Worm (Caenorhabditis elegans) whole organism, L1 larva: Measurements from ENCODE around the gene clec-75.
A peak's percentile ranks its signal among the peaks of the same experiment; 100 is the strongest.

Experiments
- C04F5.9 ChIP-seq: sonication (generic microtip); optimal IDR thresholded peaks from 2 replicates; lab custom pipeline; 2016; ENCODE audit warnings: missing genetic modification characterization, missing compliant biosample characterization
- C16A3.4 ChIP-seq: fragments of 150-350 bp; optimal IDR thresholded peaks from 2 replicates; lab custom pipeline; 2014; ENCODE audit warnings: missing biosample characterization, missing genetic modification characterization
- C34B4.2 ChIP-seq: sonication (generic microtip); optimal IDR thresholded peaks from 2 replicates; lab custom pipeline; 2017; ENCODE audit warnings: mild to moderate bottlenecking, missing genetic modification characterization, missing compliant biosample characterization
- Y116A8C.19 ChIP-seq: sonication (generic microtip); optimal IDR thresholded peaks from 2 replicates; lab custom pipeline; 2016; ENCODE audit warnings: missing compliant biosample characterization, missing genetic modification characterization, borderline replicate concordance
- blmp-1 ChIP-seq: fragments of 150-350 bp; optimal IDR thresholded peaks from 2 replicates; lab custom pipeline; 2014; ENCODE audit warnings: missing biosample characterization, missing genetic modification characterization
- ceh-82 ChIP-seq, 3 experiments: fragments of 150-350 bp in 1 of 3; sonication (generic microtip) in 2 of 3; optimal IDR thresholded peaks; 2 replicates each; lab custom pipeline; 2014 to 2017; ENCODE audit warnings: missing biosample characterization in 3 of 3, missing genetic modification characterization in 3 of 3
- ceh-88 ChIP-seq: fragments of 200-800 bp; sonication (Bioruptor generic); IDR thresholded peaks from 2 replicates; pipeline ENCODE4 v1.3.6; 2022; ENCODE audit warnings: missing genetic modification characterization, missing compliant biosample characterization
- efl-3 ChIP-seq: fragments of 200-800 bp; sonication (Bioruptor generic); optimal IDR thresholded peaks from 2 replicates; lab custom pipeline; 2018; ENCODE audit warnings: mild to moderate bottlenecking, missing genetic modification characterization, missing compliant biosample characterization
- egl-27 ChIP-seq, 2 experiments: fragments of 150-350 bp in 1 of 2; sonication (generic microtip); optimal IDR thresholded peaks; 3 replicates each; lab custom pipeline; 2017 to 2018; ENCODE audit warnings: missing biosample characterization in 2 of 2, missing genetic modification characterization in 2 of 2, missing genetic modification reagents in 2 of 2
- elt-2 ChIP-seq: sonication (generic microtip); optimal IDR thresholded peaks from 2 replicates; lab custom pipeline; 2016; ENCODE audit warnings: missing genetic modification characterization, mild to moderate bottlenecking, inconsistent platforms, missing compliant biosample characterization, missing genetic modification reagents
- elt-3 ChIP-seq, 6 experiments: fragments of 150-350 bp in 1 of 6; sonication (generic microtip); optimal IDR thresholded peaks; 2 replicates each; lab custom pipeline; 2017 to 2018; ENCODE audit warnings: missing biosample characterization in 6 of 6, missing genetic modification characterization in 6 of 6, inconsistent platforms in 1 of 6
- fkh-8 ChIP-seq: sonication (generic microtip); optimal IDR thresholded peaks from 2 replicates; lab custom pipeline; 2016; ENCODE audit warnings: mild to moderate bottlenecking, missing genetic modification characterization, missing compliant biosample characterization
- fos-1 ChIP-seq: fragments of 150-350 bp; optimal IDR thresholded peaks from 2 replicates; lab custom pipeline; 2014; ENCODE audit warnings: missing biosample characterization, missing genetic modification characterization
- grh-1 ChIP-seq: fragments of 200-800 bp; sonication (Bioruptor generic); IDR thresholded peaks from 2 replicates; pipeline ENCODE4 v1.3.6; 2022; ENCODE audit warnings: missing genetic modification reagents, missing genetic modification characterization, missing compliant biosample characterization
- hlh-17 ChIP-seq: fragments of 200-800 bp; sonication (Bioruptor generic); optimal IDR thresholded peaks from 2 replicates; lab custom pipeline; 2018; ENCODE audit warnings: missing genetic modification characterization, mild to moderate bottlenecking, missing compliant biosample characterization, moderate library complexity, borderline replicate concordance
- hlh-4 ChIP-seq: sonication (generic microtip); optimal IDR thresholded peaks from 2 replicates; lab custom pipeline; 2016; ENCODE audit warnings: mild to moderate bottlenecking, missing genetic modification characterization, missing compliant biosample characterization
- hpl-2 ChIP-seq: fragments of 150-350 bp; optimal IDR thresholded peaks from 2 replicates; lab custom pipeline; 2014; ENCODE audit warnings: missing biosample characterization, missing genetic modification reagents, missing genetic modification characterization
- irx-1 ChIP-seq: sonication (generic microtip); optimal IDR thresholded peaks from 2 replicates; lab custom pipeline; 2016; ENCODE audit warnings: missing genetic modification characterization, missing compliant biosample characterization
- lin-35 ChIP-seq, 2 experiments: fragments of 150-350 bp; optimal IDR thresholded peaks; 2 replicates each; lab custom pipeline; 2014; ENCODE audit warnings: missing biosample characterization in 2 of 2, missing genetic modification characterization in 2 of 2, missing genetic modification reagents in 2 of 2
- lir-3 ChIP-seq: sonication (generic microtip); optimal IDR thresholded peaks from 2 replicates; lab custom pipeline; 2016; ENCODE audit warnings: mild to moderate bottlenecking, missing genetic modification characterization, moderate library complexity, missing compliant biosample characterization; ENCODE audit not compliant: poor library complexity
- lsy-2 ChIP-seq, 2 experiments: fragments of 150-350 bp; optimal IDR thresholded peaks; 2 replicates each; lab custom pipeline; 2014; ENCODE audit warnings: missing biosample characterization in 2 of 2, missing genetic modification characterization in 2 of 2
- mef-2 ChIP-seq: fragments of 150-350 bp; optimal IDR thresholded peaks from 2 replicates; lab custom pipeline; 2014; ENCODE audit warnings: missing biosample characterization, missing genetic modification characterization
- nhr-12 ChIP-seq: sonication (generic microtip); optimal IDR thresholded peaks from 2 replicates; lab custom pipeline; 2017; ENCODE audit warnings: missing biosample characterization, missing genetic modification characterization
- nhr-47 ChIP-seq: sonication (generic microtip); optimal IDR thresholded peaks from 2 replicates; lab custom pipeline; 2016; ENCODE audit warnings: mild to moderate bottlenecking, missing genetic modification characterization, moderate library complexity, missing compliant biosample characterization
- nhr-71 ChIP-seq: sonication (generic microtip); optimal IDR thresholded peaks from 2 replicates; lab custom pipeline; 2016; ENCODE audit warnings: mild to moderate bottlenecking, missing genetic modification characterization, moderate library complexity, missing compliant biosample characterization
- nhr-76 ChIP-seq: sonication (generic microtip); optimal IDR thresholded peaks from 2 replicates; lab custom pipeline; 2017; ENCODE audit warnings: missing biosample characterization, missing genetic modification characterization
- nhr-90 ChIP-seq: sonication (generic microtip); optimal IDR thresholded peaks from 2 replicates; lab custom pipeline; 2016; ENCODE audit warnings: mild to moderate bottlenecking, missing genetic modification characterization, missing compliant biosample characterization; ENCODE audit not compliant: poor library complexity
- pqm-1 ChIP-seq: sonication (generic microtip); optimal IDR thresholded peaks from 3 replicates; lab custom pipeline; 2017; ENCODE audit warnings: missing biosample characterization, missing genetic modification characterization
- skn-1 ChIP-seq: fragments of 150-350 bp; optimal IDR thresholded peaks from 2 replicates; lab custom pipeline; 2014; ENCODE audit warnings: missing biosample characterization, missing genetic modification characterization
- snu-23 ChIP-seq: sonication (generic microtip); optimal IDR thresholded peaks from 2 replicates; lab custom pipeline; 2016; ENCODE audit warnings: missing genetic modification characterization, missing compliant biosample characterization
- unc-86 ChIP-seq: sonication (generic microtip); optimal IDR thresholded peaks from 2 replicates; lab custom pipeline; 2016; ENCODE audit warnings: missing genetic modification characterization, missing compliant biosample characterization
- vab-15 ChIP-seq: sonication (generic microtip); optimal IDR thresholded peaks from 2 replicates; lab custom pipeline; 2017; ENCODE audit warnings: missing genotype, mild to moderate bottlenecking, missing genetic modification characterization, missing compliant biosample characterization
- zip-4 ChIP-seq: fragments of 200-800 bp; sonication (Bioruptor generic); optimal IDR thresholded peaks from 2 replicates; lab custom pipeline; 2018; ENCODE audit warnings: mild to moderate bottlenecking, missing genetic modification characterization, moderate library complexity, missing compliant biosample characterization

clec-75 gene

DNA sequence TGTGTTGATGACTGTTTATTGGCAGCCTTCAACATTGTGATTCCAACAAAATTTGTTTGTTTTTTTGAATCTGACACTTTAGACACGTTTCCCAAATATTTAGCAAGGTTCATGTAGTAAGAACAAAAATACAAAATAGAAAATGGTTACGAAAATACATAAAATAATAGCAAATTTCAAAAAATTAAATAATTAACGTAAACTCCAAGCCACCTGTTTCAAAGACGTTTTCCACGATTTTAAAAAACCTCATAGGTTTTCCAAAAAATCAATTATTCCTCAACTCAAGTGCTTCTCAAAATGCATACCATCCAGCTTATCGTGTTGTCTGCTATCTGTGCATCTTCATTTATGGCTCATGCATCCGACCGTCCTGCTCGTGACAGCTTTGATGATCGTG lies 43.1 kb upstream of the clec-75 start, which contains the start of gene F56D6.14:
F56D6.14 (plus strand) TSS at position 301 of the 400 bp plus-strand sequence.
- TF ChIP-seq lsy-2 (tag; optimal IDR thresholded peaks at IDR 0.05; lab: Kevin White, UChicago) (no peak), nhr-12 (tag; lab: Kevin White, UChicago) (no peak), hpl-2 (GFP tag; lab: Kevin White, UChicago) (no peak), C16A3.4 (tag; lab: Kevin White, UChicago) (no peak), nhr-76 (tag; lab: Kevin White, UChicago) (no peak), mef-2 (tag; lab: Kevin White, UChicago) (no peak), unc-86 (tag; lab: Kevin White, UChicago) (no peak), pqm-1 (tag; lab: Kevin White, UChicago) (no peak), C04F5.9 (tag; lab: Kevin White, UChicago) (no peak), fos-1 (no peak), grh-1 (GFP tag; lab: Robert Waterston, UW) (no peak), efl-3 (GFP tag; lab: Kevin White, UChicago) (no peak), lin-35 (GFP tag; optimal IDR thresholded peaks at IDR 0.05; lab: Kevin White, UChicago) (no peak)

- TF ChIP-seq C34B4.2 (tag; lab: Kevin White, UChicago), result no peak
- no peak for TF ChIP-seq elt-3 (tag; optimal IDR thresholded peaks at IDR 0.05; lab: Kevin White, UChicago)
- no peak for TF ChIP-seq zip-4 (GFP tag; lab: Kevin White, UChicago)
- TF ChIP-seq Y116A8C.19, result no peak
- no peak for TF ChIP-seq nhr-47 (tag; lab: Kevin White, UChicago)
- TF ChIP-seq snu-23 (GFP tag; lab: Kevin White, UChicago), result no peak
- TF ChIP-seq unc-86 (tag; lab: Kevin White, UChicago), result no peak
- no peak for TF ChIP-seq lsy-2 (tag; optimal IDR thresholded peaks at IDR 0.05; lab: Kevin White, UChicago)
- TF ChIP-seq nhr-76 (tag; lab: Kevin White, UChicago), result no peak
- no peak for TF ChIP-seq blmp-1
These were observed 42.4 kb upstream of the clec-75 start, which contains the start of gene F56D6.23 for ce11 chrIV:3918160-3918559. Gene F56D6.23, plus strand, starts transcription at chrIV:3918460.

ce11 chrIV:3919506-3919905 lies 41.0 kb upstream of the clec-75 start, which contains the start of gene srz-19:
Gene srz-19, plus strand, starts transcription at chrIV:3919806.
- TF ChIP-seq vab-15 (tag; lab: Kevin White, UChicago) (no peak), nhr-71 (tag; lab: Kevin White, UChicago) (no peak), elt-2 (no peak), irx-1 (tag; lab: Kevin White, UChicago) (no peak), fkh-8 (no peak), blmp-1 (no peak), lir-3 (tag; lab: Kevin White, UChicago) (no peak), nhr-76 (tag; lab: Kevin White, UChicago) (no peak), hlh-17 (GFP tag; lab: Kevin White, UChicago) (no peak), ceh-88 (GFP tag; lab: Robert Waterston, UW) (no peak), C16A3.4 (tag; lab: Kevin White, UChicago) (no peak), nhr-90 (no peak), egl-27 (tag; optimal IDR thresholded peaks at IDR 0.05; lab: Kevin White, UChicago) (no peak), fos-1 (no peak), skn-1 (tag; lab: Kevin White, UChicago) (no peak)
- TF ChIP-seq, all 84 proteins: peak for 0

ce11 chrIV:3921898-3922297 lies 38.6 kb upstream of the clec-75 start, which contains the start of gene clec-67:
Gene clec-67, plus strand, starts transcription at chrIV:3922165.
- TF ChIP-seq elt-2 (peak; percentile 94), hlh-4 (tag; lab: Kevin White, UChicago) (no peak), pqm-1 (tag; lab: Kevin White, UChicago) (peak; percentile 21)

DNA sequence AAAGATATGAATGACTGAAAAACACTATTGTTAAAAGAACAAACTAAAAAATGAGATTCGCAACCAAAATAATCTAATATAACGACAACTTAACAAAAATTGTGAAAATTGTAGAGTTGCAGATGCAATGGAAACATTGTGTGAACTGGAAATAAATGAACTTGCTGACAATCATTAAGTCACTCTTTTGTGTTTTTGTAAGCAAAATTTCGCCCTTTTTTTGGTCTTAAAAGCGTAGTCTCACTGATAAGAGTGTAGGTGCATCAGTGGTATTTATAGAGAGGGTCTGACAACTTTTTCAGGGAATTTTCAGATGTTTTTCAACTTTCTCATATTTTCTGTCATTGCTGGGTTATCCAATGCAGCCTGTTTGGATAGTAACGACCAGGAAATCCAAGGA lies 34.4 kb upstream of the clec-75 start, which contains the start of gene clec-68:
clec-68 (plus strand) TSS at position 301 of the 400 bp plus-strand sequence.
- TF ChIP-seq ceh-82 (tag; optimal IDR thresholded peaks at IDR 0.05; lab: Kevin White, UChicago) (no peak), zip-4 (GFP tag; lab: Kevin White, UChicago) (no peak)
